Fruit fly (Drosophila melanogaster) Kc167 (cell line): ENCODE measurements around the gene CG5245.

Experiments
- Myc ChIP-seq: fragments of >200 bp; optimal IDR thresholded peaks from 2 replicates; lab custom pipeline; 2017; ENCODE audit warnings: missing external identifiers
- h ChIP-seq: fragments of >200 bp; optimal IDR thresholded peaks from 3 replicates; lab custom pipeline; 2018; ENCODE audit warnings: missing external identifiers

DNA sequence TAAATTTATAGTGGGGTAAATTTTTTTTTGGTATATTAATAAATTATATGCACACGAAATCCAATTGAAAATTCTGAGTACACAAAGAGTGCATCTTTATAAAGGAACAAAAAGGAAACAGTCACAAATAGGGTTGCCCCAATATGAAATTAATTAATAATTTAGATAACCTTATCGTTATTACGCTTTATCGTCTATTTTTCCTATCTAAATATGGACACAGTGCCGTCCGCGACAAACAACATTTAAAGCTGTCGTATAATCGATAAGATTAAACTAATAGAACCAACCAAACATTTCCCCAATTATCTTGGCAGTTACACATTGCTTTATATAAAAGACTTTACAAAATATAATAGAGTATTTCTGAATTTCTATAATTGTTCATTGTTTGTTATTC is 31.3 kb upstream of the CG5245 start:
- no peak for TF ChIP-seq Myc (lab: Kevin White, UChicago)
- no peak for TF ChIP-seq h (lab: Kevin White, UChicago)
